Worm (Caenorhabditis elegans) whole organism, L4 larva: ENCODE results near the gene srw-136.

Source experiments
- D1046.2 ChIP-seq: fragments of 200-800 bp; sonication (Bioruptor generic); IDR thresholded peaks from 2 replicates; pipeline ENCODE4 v1.3.6; 2022; ENCODE audit warnings: missing genetic modification characterization, missing compliant biosample characterization
- T26A8.4 ChIP-seq: fragments of 200-800 bp; sonication (Bioruptor generic); IDR thresholded peaks from 2 replicates; pipeline ENCODE4 v1.3.6; 2022; ENCODE audit warnings: missing genetic modification characterization, missing compliant biosample characterization
- Y5F2A.4 ChIP-seq: fragments of 200-800 bp; sonication (Bioruptor generic); optimal IDR thresholded peaks from 2 replicates; lab custom pipeline; 2018; ENCODE audit warnings: mild to moderate bottlenecking, missing genetic modification characterization, missing compliant biosample characterization
- Y75B8A.6 ChIP-seq: fragments of 200-800 bp; sonication (Bioruptor generic); IDR thresholded peaks from 2 replicates; pipeline ENCODE4 v1.3.6; 2022; ENCODE audit warnings: missing genetic modification reagents, missing genetic modification characterization, missing compliant biosample characterization
- aha-1 ChIP-seq: fragments of 150-350 bp; peaks from one replicate; lab custom pipeline; 2014; ENCODE audit warnings: missing biosample characterization, missing genetic modification characterization
- daf-16 ChIP-seq, 3 experiments: sonication (generic microtip); optimal IDR thresholded peaks; 2 replicates each; lab custom pipeline; 2016 to 2017; ENCODE audit warnings: missing genetic modification characterization in 3 of 3, missing genetic modification reagents in 3 of 3, mild to moderate bottlenecking in 2 of 3, missing compliant biosample characterization in 2 of 3, missing biosample characterization in 1 of 3, moderate library complexity in 1 of 3
- dmd-8 ChIP-seq: fragments of 200-800 bp; sonication (Bioruptor generic); IDR thresholded peaks from 2 replicates; pipeline ENCODE4 v1.3.6; 2022; ENCODE audit warnings: missing genetic modification characterization, missing compliant biosample characterization
- dmd-9 ChIP-seq: fragments of 200-800 bp; sonication (Bioruptor generic); IDR thresholded peaks from 2 replicates; pipeline ENCODE4 v1.3.6; 2022; ENCODE audit warnings: missing genetic modification reagents, missing genetic modification characterization, missing compliant biosample characterization
- dve-1 ChIP-seq: sonication (generic microtip); optimal IDR thresholded peaks from 2 replicates; lab custom pipeline; 2017; ENCODE audit warnings: antibody characterized with exemption, mild to moderate bottlenecking, missing genetic modification characterization, missing compliant biosample characterization; ENCODE audit not compliant: insufficient read depth
- fkh-10 ChIP-seq: fragments of 150-350 bp; optimal IDR thresholded peaks from 2 replicates; lab custom pipeline; 2014; ENCODE audit warnings: missing biosample characterization, missing genetic modification reagents, missing genetic modification characterization
- fos-1 ChIP-seq: fragments of 150-350 bp; optimal IDR thresholded peaks from 2 replicates; lab custom pipeline; 2014; ENCODE audit warnings: missing biosample characterization, missing genetic modification characterization
- jun-1 ChIP-seq: fragments of 150-350 bp; optimal IDR thresholded peaks from 2 replicates; lab custom pipeline; 2014; ENCODE audit warnings: missing biosample characterization, missing genetic modification reagents, missing genetic modification characterization
- lir-3 ChIP-seq: sonication (generic microtip); optimal IDR thresholded peaks from 2 replicates; lab custom pipeline; 2016; ENCODE audit warnings: mild to moderate bottlenecking, missing genetic modification characterization, missing compliant biosample characterization
- nhr-77 ChIP-seq: fragments of 150-350 bp; optimal IDR thresholded peaks from 2 replicates; lab custom pipeline; 2014; ENCODE audit warnings: missing biosample characterization, missing genetic modification characterization
- pha-4 ChIP-seq, 2 experiments: fragments of 150-350 bp in 1 of 2; fragments of 200-800 bp in 1 of 2; sonication (Bioruptor generic) in 1 of 2; IDR thresholded peaks in 1 of 2; optimal IDR thresholded peaks in 1 of 2; 2 replicates each; pipeline versions ENCODE4 v1.3.6 to Lab custom; 2014 to 2022; ENCODE audit warnings: missing genetic modification characterization in 2 of 2, missing genetic modification reagents in 2 of 2, missing biosample characterization in 1 of 2, missing compliant biosample characterization in 1 of 2
- php-3 ChIP-seq: fragments of 200-800 bp; sonication (Bioruptor generic); IDR thresholded peaks from 2 replicates; pipeline ENCODE4 v1.3.6; 2022; ENCODE audit warnings: missing genetic modification reagents, missing genetic modification characterization, missing compliant biosample characterization
- skn-1 ChIP-seq: fragments of 150-350 bp; optimal IDR thresholded peaks from 2 replicates; lab custom pipeline; 2014; ENCODE audit warnings: missing biosample characterization, missing genetic modification characterization
- spr-3 ChIP-seq: fragments of 200-800 bp; sonication (Bioruptor generic); optimal IDR thresholded peaks from 2 replicates; lab custom pipeline; 2018; ENCODE audit warnings: mild to moderate bottlenecking, missing genetic modification characterization, missing compliant biosample characterization
- tag-97 ChIP-seq: fragments of 200-800 bp; sonication (Bioruptor generic); IDR thresholded peaks from 2 replicates; pipeline ENCODE4 v1.3.6; 2022; ENCODE audit warnings: missing genetic modification characterization, missing compliant biosample characterization
- unc-62 ChIP-seq, 3 experiments: fragments of 150-350 bp in 1 of 3; sonication (generic microtip); optimal IDR thresholded peaks in 2 of 3; peaks in 1 of 3; 1 replicate in 1 of 3; 2 replicates in 2 of 3; lab custom pipeline; 2014 to 2017; ENCODE audit warnings: missing biosample characterization in 3 of 3, missing genetic modification characterization in 3 of 3, missing genetic modification reagents in 3 of 3, missing genotype in 1 of 3
- zfp-2 ChIP-seq: sonication (generic microtip); optimal IDR thresholded peaks from 2 replicates; lab custom pipeline; 2016; ENCODE audit warnings: mild to moderate bottlenecking, missing genetic modification characterization, missing compliant biosample characterization

Gene srw-136

ce11 chrV:2962960-2963359 is 47.4 kb downstream of the srw-136 start, which contains the start of gene srw-138:
Gene srw-138 (minus strand): TSS chrV:2963060.
- TF ChIP-seq T26A8.4 (GFP tag; lab: Robert Waterston, UW) (no peak), aha-1 (tag; lab: Kevin White, UChicago) (peak; percentile 40), unc-62 (GFP tag; optimal IDR thresholded peaks at IDR 0.05 in 1 of 2; lab: Kevin White, UChicago) (peak in 1 of 2 experiments; percentile 60), unc-62 (tag; optimal IDR thresholded peaks at IDR 0.05; lab: Kevin White, UChicago) (no peak)
- TF ChIP-seq, all 104 proteins: peak for 2

- TF ChIP-seq jun-1 (tag; lab: Kevin White, UChicago) (no peak), fos-1 (tag; lab: Kevin White, UChicago) (no peak), daf-16 (GFP tag; optimal IDR thresholded peaks at IDR 0.05; lab: Kevin White, UChicago) (no peak), daf-16 (tag; optimal IDR thresholded peaks at IDR 0.05; lab: Kevin White, UChicago) (no peak), dve-1 (no peak), skn-1 (tag; lab: Kevin White, UChicago) (no peak), Y75B8A.6 (no peak), D1046.2 (no peak), nhr-77 (tag; lab: Kevin White, UChicago) (no peak), dmd-9 (GFP tag; lab: Robert Waterston, UW) (no peak), spr-3 (GFP tag; lab: Kevin White, UChicago) (no peak), dmd-8 (GFP tag; lab: Robert Waterston, UW) (no peak), aha-1 (tag; lab: Kevin White, UChicago) (no peak), zfp-2 (no peak), pha-4 (GFP tag; IDR thresholded peaks at IDR 0.05; lab: Robert Waterston, UW) (no peak), pha-4 (tag; optimal IDR thresholded peaks at IDR 0.05; lab: Kevin White, UChicago) (no peak), Y5F2A.4 (GFP tag; lab: Kevin White, UChicago) (no peak), fkh-10 (no peak), lir-3 (no peak), php-3 (GFP tag; lab: Robert Waterston, UW) (no peak), tag-97 (GFP tag; lab: Robert Waterston, UW) (no peak)
These were observed 49.5 kb downstream of the srw-136 start, which contains the start of gene srw-144 for ce11 chrV:2960894-2961293. Gene srw-144 (minus strand): TSS chrV:2960994.
